Worm (Caenorhabditis elegans) whole organism, L4 larva: ENCODE data around the gene ZC204.13.

Experiments used
- D1046.2 ChIP-seq: fragments of 200-800 bp; sonication (Bioruptor generic); IDR thresholded peaks from 2 replicates; pipeline ENCODE4 v1.3.6; 2022; ENCODE audit warnings: missing genetic modification characterization, missing compliant biosample characterization
- F10B5.3 ChIP-seq: sonication (generic microtip); optimal IDR thresholded peaks from 2 replicates; lab custom pipeline; 2016; ENCODE audit warnings: mild to moderate bottlenecking, missing genetic modification characterization, missing compliant biosample characterization
- F26F4.8 ChIP-seq: fragments of 200-800 bp; sonication (Bioruptor generic); conservative IDR thresholded peaks from 2 replicates; pipeline ENCODE4 v1.3.6; 2022; ENCODE audit warnings: missing genetic modification characterization, missing compliant biosample characterization
- R02D3.7 ChIP-seq: fragments of 150-350 bp; sonication (generic microtip); optimal IDR thresholded peaks from 3 replicates; lab custom pipeline; 2014; ENCODE audit warnings: missing biosample characterization, missing genetic modification characterization
- Y105C5A.15 ChIP-seq: fragments of 200-800 bp; sonication (Bioruptor generic); IDR thresholded peaks from 2 replicates; pipeline ENCODE4 v1.3.6; 2022; ENCODE audit warnings: missing genetic modification characterization, missing compliant biosample characterization
- ZK546.5 ChIP-seq, 2 experiments: sonication (generic microtip); optimal IDR thresholded peaks; 2 replicates each; lab custom pipeline; 2017; ENCODE audit warnings: missing biosample characterization in 2 of 2, missing genetic modification characterization in 2 of 2
- ama-1 ChIP-seq: fragments of 150-350 bp; optimal IDR thresholded peaks from 2 replicates; lab custom pipeline; 2014; ENCODE audit warnings: inconsistent platforms, mixed read lengths
- arid-1 ChIP-seq: fragments of 200-800 bp; sonication (Bioruptor generic); conservative IDR thresholded peaks from 2 replicates; pipeline ENCODE4 v1.3.6; 2022; ENCODE audit warnings: missing genetic modification reagents, missing genetic modification characterization, missing compliant biosample characterization
- attf-4 ChIP-seq: sonication (generic microtip); optimal IDR thresholded peaks from 3 replicates; lab custom pipeline; 2017; ENCODE audit warnings: missing biosample characterization, missing genetic modification characterization
- ceh-20 ChIP-seq: fragments of 200-800 bp; sonication (Bioruptor generic); IDR thresholded peaks from 2 replicates; pipeline ENCODE4 v1.3.6; 2022; ENCODE audit warnings: missing genetic modification reagents, missing genetic modification characterization, missing compliant biosample characterization
- ceh-28 ChIP-seq: fragments of 150-350 bp; optimal IDR thresholded peaks from 2 replicates; lab custom pipeline; 2014; ENCODE audit warnings: missing biosample characterization, missing genetic modification reagents, missing genetic modification characterization
- ceh-82 ChIP-seq: sonication (generic microtip); optimal IDR thresholded peaks from 2 replicates; lab custom pipeline; 2017; ENCODE audit warnings: missing biosample characterization, missing genetic modification characterization
- cey-2 ChIP-seq: sonication (generic microtip); optimal IDR thresholded peaks from 3 replicates; lab custom pipeline; 2017; ENCODE audit warnings: missing genetic modification characterization, mild to moderate bottlenecking, missing compliant biosample characterization, antibody characterized with exemption, borderline replicate concordance; ENCODE audit not compliant: insufficient read depth
- ctbp-1 ChIP-seq: fragments of 200-800 bp; sonication (Bioruptor generic); IDR thresholded peaks from 2 replicates; pipeline ENCODE4 v1.3.6; 2022; ENCODE audit warnings: missing genetic modification reagents, missing genetic modification characterization, missing compliant biosample characterization
- daf-16 ChIP-seq, 3 experiments: sonication (generic microtip); optimal IDR thresholded peaks; 2 replicates each; lab custom pipeline; 2016 to 2017; ENCODE audit warnings: missing genetic modification characterization in 3 of 3, missing genetic modification reagents in 3 of 3, mild to moderate bottlenecking in 2 of 3, missing compliant biosample characterization in 2 of 3, missing biosample characterization in 1 of 3, moderate library complexity in 1 of 3
- daf-8 ChIP-seq: fragments of 200-800 bp; sonication (Bioruptor generic); IDR thresholded peaks from 2 replicates; pipeline ENCODE4 v1.3.6; 2022; ENCODE audit warnings: missing genetic modification characterization, missing compliant biosample characterization
- dmd-8 ChIP-seq: fragments of 200-800 bp; sonication (Bioruptor generic); IDR thresholded peaks from 2 replicates; pipeline ENCODE4 v1.3.6; 2022; ENCODE audit warnings: missing genetic modification characterization, missing compliant biosample characterization
- dmd-9 ChIP-seq: fragments of 200-800 bp; sonication (Bioruptor generic); IDR thresholded peaks from 2 replicates; pipeline ENCODE4 v1.3.6; 2022; ENCODE audit warnings: missing genetic modification reagents, missing genetic modification characterization, missing compliant biosample characterization
- dpl-1 ChIP-seq: fragments of 150-350 bp; optimal IDR thresholded peaks from 2 replicates; lab custom pipeline; 2014; ENCODE audit warnings: missing biosample characterization, missing genetic modification reagents, missing genetic modification characterization
- gei-8 ChIP-seq: fragments of 200-800 bp; sonication (Bioruptor generic); optimal IDR thresholded peaks from 2 replicates; lab custom pipeline; 2018; ENCODE audit warnings: mild to moderate bottlenecking, missing genetic modification characterization, missing compliant biosample characterization
- hif-1 ChIP-seq, 2 experiments: sonication (generic microtip); optimal IDR thresholded peaks; 2 replicates each; lab custom pipeline; 2016 to 2017; ENCODE audit warnings: missing compliant biosample characterization in 2 of 2, missing genetic modification characterization in 2 of 2, missing genetic modification reagents in 2 of 2, missing genotype in 2 of 2, mild to moderate bottlenecking in 1 of 2
- lim-7 ChIP-seq: fragments of 200-800 bp; sonication (Bioruptor generic); IDR thresholded peaks from 2 replicates; pipeline ENCODE4 v1.3.6; 2022; ENCODE audit warnings: missing genetic modification characterization, missing compliant biosample characterization
- lin-29 ChIP-seq: fragments of 200-800 bp; sonication (Bioruptor generic); IDR thresholded peaks from 2 replicates; pipeline ENCODE4 v1.3.6; 2022; ENCODE audit warnings: missing genetic modification reagents, missing genetic modification characterization, missing compliant biosample characterization
- lsy-2 ChIP-seq, 2 experiments: fragments of 150-350 bp in 1 of 2; sonication (generic microtip) in 1 of 2; optimal IDR thresholded peaks; 2 replicates each; lab custom pipeline; 2014 to 2017; ENCODE audit warnings: missing biosample characterization in 2 of 2, missing genetic modification characterization in 2 of 2
- madf-9 ChIP-seq: fragments of 200-800 bp; sonication (Bioruptor generic); conservative IDR thresholded peaks from 2 replicates; pipeline ENCODE4 v1.3.6; 2022; ENCODE audit warnings: missing genetic modification reagents, missing genetic modification characterization, missing compliant biosample characterization
- mdt-29 ChIP-seq: fragments of 200-800 bp; sonication (Bioruptor generic); IDR thresholded peaks from 2 replicates; pipeline ENCODE4 v1.3.6; 2022; ENCODE audit warnings: missing genetic modification reagents, missing genetic modification characterization, missing compliant biosample characterization
- mxl-3 ChIP-seq: fragments of 200-800 bp; sonication (Bioruptor generic); optimal IDR thresholded peaks from 2 replicates; lab custom pipeline; 2018; ENCODE audit warnings: mild to moderate bottlenecking, missing genetic modification characterization, missing compliant biosample characterization
- nhr-48 ChIP-seq: sonication (generic microtip); optimal IDR thresholded peaks from 2 replicates; lab custom pipeline; 2016; ENCODE audit warnings: mild to moderate bottlenecking, missing genetic modification characterization, missing compliant biosample characterization
- nhr-6 ChIP-seq: fragments of 150-350 bp; optimal IDR thresholded peaks from 2 replicates; lab custom pipeline; 2014; ENCODE audit warnings: missing biosample characterization, missing genetic modification characterization
- nhr-76 ChIP-seq: fragments of 150-350 bp; optimal IDR thresholded peaks from 2 replicates; lab custom pipeline; 2014; ENCODE audit warnings: missing biosample characterization, missing genetic modification characterization
- nhr-77 ChIP-seq: fragments of 150-350 bp; optimal IDR thresholded peaks from 2 replicates; lab custom pipeline; 2014; ENCODE audit warnings: missing biosample characterization, missing genetic modification characterization
- pha-4 ChIP-seq, 2 experiments: fragments of 150-350 bp in 1 of 2; fragments of 200-800 bp in 1 of 2; sonication (Bioruptor generic) in 1 of 2; IDR thresholded peaks in 1 of 2; optimal IDR thresholded peaks in 1 of 2; 2 replicates each; pipeline versions ENCODE4 v1.3.6 to Lab custom; 2014 to 2022; ENCODE audit warnings: missing genetic modification characterization in 2 of 2, missing genetic modification reagents in 2 of 2, missing biosample characterization in 1 of 2, missing compliant biosample characterization in 1 of 2
- php-3 ChIP-seq: fragments of 200-800 bp; sonication (Bioruptor generic); IDR thresholded peaks from 2 replicates; pipeline ENCODE4 v1.3.6; 2022; ENCODE audit warnings: missing genetic modification reagents, missing genetic modification characterization, missing compliant biosample characterization
- rbr-2 ChIP-seq: sonication (generic microtip); optimal IDR thresholded peaks from 2 replicates; lab custom pipeline; 2016; ENCODE audit warnings: missing genotype, missing genetic modification characterization, missing compliant biosample characterization
- sdz-12 ChIP-seq: fragments of 200-800 bp; sonication (Bioruptor generic); optimal IDR thresholded peaks from 2 replicates; lab custom pipeline; 2018; ENCODE audit warnings: mild to moderate bottlenecking, missing genetic modification characterization, missing compliant biosample characterization
- spr-3 ChIP-seq: fragments of 200-800 bp; sonication (Bioruptor generic); optimal IDR thresholded peaks from 2 replicates; lab custom pipeline; 2018; ENCODE audit warnings: mild to moderate bottlenecking, missing genetic modification characterization, missing compliant biosample characterization
- tag-97 ChIP-seq: fragments of 200-800 bp; sonication (Bioruptor generic); IDR thresholded peaks from 2 replicates; pipeline ENCODE4 v1.3.6; 2022; ENCODE audit warnings: missing genetic modification characterization, missing compliant biosample characterization
- unc-130 ChIP-seq: sonication (generic microtip); optimal IDR thresholded peaks from 2 replicates; lab custom pipeline; 2016; ENCODE audit warnings: missing genetic modification reagents, missing genetic modification characterization, missing compliant biosample characterization

ZC204.13 gene

ce11 chrII:1694530-1694929 is 33.7 kb upstream of the ZC204.13 start, which contains the start of gene fbxc-26:
Gene fbxc-26 (minus strand): TSS chrII:1694630.
- TF ChIP-seq sdz-12 (no peak), attf-4 (tag; lab: Kevin White, UChicago) (no peak), daf-8 (GFP tag; lab: Robert Waterston, UW) (no peak), nhr-48 (tag; lab: Kevin White, UChicago) (no peak), ctbp-1 (GFP tag; lab: Robert Waterston, UW) (no peak), spr-3 (GFP tag; lab: Kevin White, UChicago) (no peak), F10B5.3 (tag; lab: Kevin White, UChicago) (no peak), ceh-28 (tag; lab: Kevin White, UChicago) (no peak), dpl-1 (GFP tag; lab: Kevin White, UChicago) (no peak), ceh-20 (GFP tag; lab: Robert Waterston, UW) (no peak), R02D3.7 (tag; lab: Kevin White, UChicago) (no peak), mdt-29 (no peak), pha-4 (GFP tag; IDR thresholded peaks at IDR 0.05; lab: Robert Waterston, UW) (no peak), pha-4 (tag; optimal IDR thresholded peaks at IDR 0.05; lab: Kevin White, UChicago) (no peak), daf-16 (GFP tag; optimal IDR thresholded peaks at IDR 0.05; lab: Kevin White, UChicago) (no peak), daf-16 (tag; optimal IDR thresholded peaks at IDR 0.05; lab: Kevin White, UChicago) (no peak)

- no peak for TF ChIP-seq nhr-77 (tag; lab: Kevin White, UChicago)
- no peak for TF ChIP-seq ama-1 (lab: Kevin White, UChicago)
- TF ChIP-seq hif-1 (tag; optimal IDR thresholded peaks at IDR 0.05; lab: Kevin White, UChicago), result no peak
- TF ChIP-seq ceh-82 (tag; lab: Kevin White, UChicago), result no peak
- TF ChIP-seq php-3, result no peak
- no peak for TF ChIP-seq dmd-8 (GFP tag; lab: Robert Waterston, UW)
- TF ChIP-seq attf-4 (tag; lab: Kevin White, UChicago), result no peak
- no peak for TF ChIP-seq ctbp-1 (GFP tag; lab: Robert Waterston, UW)
- no peak for TF ChIP-seq tag-97 (GFP tag; lab: Robert Waterston, UW)
- no peak for TF ChIP-seq lim-7 (GFP tag; lab: Robert Waterston, UW)
- no peak for TF ChIP-seq pha-4 (GFP tag; IDR thresholded peaks at IDR 0.05; lab: Robert Waterston, UW)
- no peak for TF ChIP-seq pha-4 (tag; optimal IDR thresholded peaks at IDR 0.05; lab: Kevin White, UChicago)
- TF ChIP-seq lsy-2 (tag; optimal IDR thresholded peaks at IDR 0.05; lab: Kevin White, UChicago), result no peak
- TF ChIP-seq gei-8 (GFP tag; lab: Kevin White, UChicago), result no peak
- TF ChIP-seq madf-9 (GFP tag; lab: Robert Waterston, UW), result no peak
Measured at ce11 chrII:1692827-1693226, 32.0 kb upstream of the ZC204.13 start, which contains the start of gene fbxc-21. Gene fbxc-21 (minus strand): TSS chrII:1692927.

ce11 chrII:1691011-1691410 is 30.2 kb upstream of the ZC204.13 start, which contains the start of gene fbxc-22:
Gene fbxc-22 (minus strand): TSS chrII:1691111.
- TF ChIP-seq Y105C5A.15 (GFP tag; lab: Robert Waterston, UW), result no peak

ce11 chrII:1688813-1689212 is 28.0 kb upstream of the ZC204.13 start, which contains the start of the genes fbxb-18 and fbxb-19:
Gene fbxb-18 (minus strand): TSS chrII:1688913.
Gene fbxb-19 (minus strand): TSS chrII:1689181.
- TF ChIP-seq lin-29 (no peak), dmd-9 (GFP tag; lab: Robert Waterston, UW) (no peak), nhr-6 (tag; lab: Kevin White, UChicago) (no peak), F26F4.8 (no peak), ZK546.5 (tag; optimal IDR thresholded peaks at IDR 0.05; lab: Kevin White, UChicago) (no peak), unc-130 (GFP tag; lab: Kevin White, UChicago) (no peak), mxl-3 (GFP tag; lab: Kevin White, UChicago) (no peak), arid-1 (GFP tag; lab: Robert Waterston, UW) (no peak), nhr-76 (tag; lab: Kevin White, UChicago) (no peak), D1046.2 (GFP tag; lab: Robert Waterston, UW) (no peak), rbr-2 (tag; lab: Kevin White, UChicago) (no peak), cey-2 (tag; lab: Kevin White, UChicago) (no peak)
